Worm (Caenorhabditis elegans) whole organism, early embryonic: Measurements from ENCODE around the gene mct-3.

Source experiments
- B0310.2 ChIP-seq: sonication (generic microtip); optimal IDR thresholded peaks from 2 replicates; lab custom pipeline; 2016; ENCODE audit warnings: mild to moderate bottlenecking, missing genetic modification characterization, missing compliant biosample characterization
- ama-1 ChIP-seq: fragments of 150-350 bp; optimal IDR thresholded peaks from 2 replicates; lab custom pipeline; 2014

DNA sequence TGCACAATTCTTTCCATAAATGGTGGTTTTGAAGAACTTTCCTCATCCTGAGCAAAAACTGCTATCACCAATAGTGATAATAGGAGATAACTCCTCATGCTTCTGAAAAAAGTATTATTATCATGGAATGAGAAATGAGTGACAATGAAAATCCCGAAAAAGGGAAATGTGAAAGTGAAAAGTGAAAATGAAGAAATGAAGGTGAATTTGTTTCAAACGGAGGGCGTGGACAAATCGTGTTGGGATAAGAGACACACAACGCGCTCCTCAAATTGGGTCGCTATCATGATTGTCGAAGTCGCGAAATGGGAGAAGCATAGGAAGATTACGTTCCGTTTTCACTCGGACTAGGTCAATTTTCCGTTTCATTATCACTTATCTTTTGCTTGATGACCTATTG is 11.5 kb downstream of the mct-3 start, which contains the start of gene M03B6.3:
- no peak for TF ChIP-seq B0310.2
- TF ChIP-seq ama-1, result no peak
